Worm (Caenorhabditis elegans): ENCODE measurements around the gene C45B11.8.

The C45B11.8 gene

ce11 chrV:11056484-11056883 lies 15.9 kb downstream of the C45B11.8 start:
- TF ChIP-seq gei-8 (GFP tag; optimal IDR thresholded peaks at IDR 0.05) (no peak), Y5F2A.4 (GFP tag; optimal IDR thresholded peaks at IDR 0.05) (no peak), aha-1 (tag) (peak; percentile 92)

DNA sequence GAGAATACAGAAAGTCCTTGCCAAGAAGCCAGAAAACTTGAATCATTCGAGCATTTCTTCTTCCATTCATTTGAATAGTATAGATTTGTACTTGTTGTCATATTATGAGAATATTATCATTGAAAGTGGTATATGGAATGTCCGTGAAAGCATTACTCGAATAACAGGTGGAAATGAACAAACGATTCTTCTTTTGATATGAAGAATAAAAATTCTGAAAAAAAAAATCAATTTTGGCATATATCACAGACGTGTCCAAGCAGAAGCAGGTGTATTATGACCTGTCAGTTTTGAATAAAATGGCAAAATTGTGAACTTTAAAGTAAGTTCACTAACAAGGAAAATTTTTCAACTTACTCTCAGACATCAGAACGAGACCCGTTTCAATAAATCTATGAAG lies 16.5 kb downstream of the C45B11.8 start, which contains the start of gene srh-75:
Gene srh-75, minus strand, starts transcription at position 101 of the 400 bp plus-strand sequence.
- TF ChIP-seq F49E8.2 (tag; optimal IDR thresholded peaks at IDR 0.05; ENCODE audit: borderline replicate concordance) (no peak), unc-62 (GFP tag; optimal IDR thresholded peaks at IDR 0.05 in 1 of 2) (peak in 1 of 2 experiments; percentile 78), unc-62 (tag; optimal IDR thresholded peaks at IDR 0.05) (no peak)

DNA sequence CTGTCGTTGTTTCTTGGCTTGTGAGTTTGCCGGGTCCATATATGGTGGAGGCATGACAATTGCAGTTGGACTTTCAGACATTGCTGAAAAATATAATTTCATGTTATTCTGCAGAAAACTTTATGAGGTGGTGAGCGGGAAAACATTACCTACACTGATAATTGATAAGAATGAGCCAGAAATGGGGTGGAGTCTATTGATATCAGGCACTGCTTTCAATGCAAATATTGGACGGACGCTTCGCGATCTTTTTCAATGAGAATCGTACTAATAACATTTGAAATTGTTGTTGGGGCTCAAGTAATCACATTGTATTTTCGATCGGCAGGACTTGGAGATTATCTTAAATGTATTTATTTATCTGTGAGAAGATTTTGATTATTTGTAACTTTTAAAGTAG lies 18.6 kb downstream of the C45B11.8 start, which contains the start of gene T04C12.1:
Gene T04C12.1, minus strand, starts transcription at position 90 of the 400 bp plus-strand sequence.
- no peak for TF ChIP-seq mdl-1 (tag; optimal IDR thresholded peaks at IDR 0.05)
- no peak for TF ChIP-seq Y105C5A.15 (GFP tag; IDR thresholded peaks at IDR 0.05)
- no peak for TF ChIP-seq skn-1 (tag; optimal IDR thresholded peaks at IDR 0.05)
- TF ChIP-seq duxl-1 (tag; optimal IDR thresholded peaks at IDR 0.05; ENCODE audit: poor library complexity), result no peak
- no peak for TF ChIP-seq daf-16 (GFP tag; optimal IDR thresholded peaks at IDR 0.05)
- TF ChIP-seq daf-16 (tag; optimal IDR thresholded peaks at IDR 0.05), result no peak
- no peak for TF ChIP-seq ceh-28 (tag; optimal IDR thresholded peaks at IDR 0.05)
- TF ChIP-seq lin-29 (GFP tag; IDR thresholded peaks at IDR 0.05), result no peak
- TF ChIP-seq lir-3 (tag; optimal IDR thresholded peaks at IDR 0.05), result no peak
- TF ChIP-seq ceh-82 (tag; optimal IDR thresholded peaks at IDR 0.05), result no peak
- no peak for TF ChIP-seq ces-1 (GFP tag; optimal IDR thresholded peaks at IDR 0.05)
- no peak for TF ChIP-seq D1046.2 (GFP tag; IDR thresholded peaks at IDR 0.05)
- no peak for TF ChIP-seq mxl-2 (GFP tag; conservative IDR thresholded peaks at IDR 0.05)

ce11 chrV:11060239-11060984 lies 19.8 kb downstream of the C45B11.8 start, which contains the start of gene T04C12.11:
Gene T04C12.11, minus strand, starts transcription at chrV:11060289.
- TF ChIP-seq ceh-44 (GFP tag; IDR thresholded peaks at IDR 0.05), result no peak
- TF ChIP-seq hlh-30 (tag; optimal IDR thresholded peaks at IDR 0.05; ENCODE audit: insufficient read depth), result peak; percentile 61
- no peak for TF ChIP-seq zip-2 (tag; optimal IDR thresholded peaks at IDR 0.05)
- TF ChIP-seq pqm-1 (tag; optimal IDR thresholded peaks at IDR 0.05), result no peak
- TF ChIP-seq egl-27 (tag; optimal IDR thresholded peaks at IDR 0.05), result no peak
- TF ChIP-seq rbr-2 (tag; optimal IDR thresholded peaks at IDR 0.05), result no peak
- no peak for TF ChIP-seq Y105C5A.15 (GFP tag; IDR thresholded peaks at IDR 0.05)
- TF ChIP-seq mdl-1 (tag; optimal IDR thresholded peaks at IDR 0.05), result peak in 1 of 2 experiments; percentile 16
- peak; percentile 23 for TF ChIP-seq nhr-28 (tag; optimal IDR thresholded peaks at IDR 0.05)
- TF ChIP-seq ztf-11 (tag; optimal IDR thresholded peaks at IDR 0.05), result no peak
- TF ChIP-seq lin-1 (GFP tag; IDR thresholded peaks at IDR 0.05), result no peak
- no peak for TF ChIP-seq T26A8.4 (GFP tag; IDR thresholded peaks at IDR 0.05)
- TF ChIP-seq nhr-25 (tag; optimal IDR thresholded peaks at IDR 0.05; ENCODE audit: borderline replicate concordance, insufficient read depth), result peak; percentile 18
- no peak for TF ChIP-seq ceh-20 (GFP tag; IDR thresholded peaks at IDR 0.05)
- no peak for TF ChIP-seq dve-1 (tag; optimal IDR thresholded peaks at IDR 0.05; ENCODE audit: insufficient read depth)
- TF ChIP-seq unc-62 (GFP tag; optimal IDR thresholded peaks at IDR 0.05 in 1 of 2), result no peak
- TF ChIP-seq unc-62 (tag; optimal IDR thresholded peaks at IDR 0.05), result no peak
- peak in 1 of 2 experiments; percentile 24 for TF ChIP-seq lsy-2 (tag; optimal IDR thresholded peaks at IDR 0.05)
- TF ChIP-seq lin-38 (GFP tag; IDR thresholded peaks at IDR 0.05), result no peak
- no peak for TF ChIP-seq aha-1 (tag)
- no peak for TF ChIP-seq mxl-2 (GFP tag; conservative IDR thresholded peaks at IDR 0.05)
- TF ChIP-seq T20F7.1 (GFP tag; optimal IDR thresholded peaks at IDR 0.05), result peak; percentile 34
